Worm (Caenorhabditis elegans) whole organism, L2 larva: Measurements from ENCODE around the gene mrps-23.
A peak's percentile ranks its signal among the peaks of the same experiment; 100 is the strongest.

Source experiments
- C34F6.9 ChIP-seq: fragments of 150-350 bp; optimal IDR thresholded peaks from 2 replicates; lab custom pipeline; 2014; ENCODE audit warnings: missing biosample characterization, missing genetic modification characterization
- F13H6.1 ChIP-seq: sonication (generic microtip); optimal IDR thresholded peaks from 2 replicates; lab custom pipeline; 2016; ENCODE audit warnings: missing genetic modification characterization, missing compliant biosample characterization
- R02D3.7 ChIP-seq: fragments of 150-350 bp; optimal IDR thresholded peaks from 2 replicates; lab custom pipeline; 2014; ENCODE audit warnings: missing biosample characterization, missing genetic modification characterization
- Y55F3AM.14 ChIP-seq: fragments of 200-800 bp; sonication (Bioruptor generic); optimal IDR thresholded peaks from 2 replicates; lab custom pipeline; 2018; ENCODE audit warnings: mild to moderate bottlenecking, missing genetic modification characterization, missing compliant biosample characterization
- ZK546.5 ChIP-seq: sonication (generic microtip); optimal IDR thresholded peaks from 2 replicates; lab custom pipeline; 2017; ENCODE audit warnings: missing biosample characterization, missing genetic modification characterization
- alr-1 ChIP-seq: fragments of 150-350 bp; optimal IDR thresholded peaks from 2 replicates; lab custom pipeline; 2014; ENCODE audit warnings: missing biosample characterization, missing genetic modification characterization
- aly-2 ChIP-seq: fragments of 150-350 bp; optimal IDR thresholded peaks from 2 replicates; lab custom pipeline; 2014; ENCODE audit warnings: missing biosample characterization, missing genetic modification characterization
- ama-1 ChIP-seq: fragments of 150-350 bp; optimal IDR thresholded peaks from 2 replicates; lab custom pipeline; 2018; ENCODE audit warnings: inconsistent platforms
- blmp-1 ChIP-seq: sonication (generic microtip); optimal IDR thresholded peaks from 2 replicates; lab custom pipeline; 2017; ENCODE audit warnings: missing genetic modification characterization, mild to moderate bottlenecking, missing compliant biosample characterization, antibody characterized with exemption, moderate library complexity; ENCODE audit not compliant: insufficient read depth
- ceh-16 ChIP-seq: fragments of 150-350 bp; optimal IDR thresholded peaks from 2 replicates; lab custom pipeline; 2014; ENCODE audit warnings: missing biosample characterization, missing genetic modification characterization
- ceh-82 ChIP-seq: fragments of 150-350 bp; optimal IDR thresholded peaks from 2 replicates; lab custom pipeline; 2014; ENCODE audit warnings: missing biosample characterization, missing genetic modification characterization
- crh-2 ChIP-seq: sonication (generic microtip); optimal IDR thresholded peaks from 2 replicates; lab custom pipeline; 2017; ENCODE audit warnings: missing biosample characterization, missing genetic modification characterization
- dmd-4 ChIP-seq: sonication (generic microtip); optimal IDR thresholded peaks from 2 replicates; lab custom pipeline; 2017; ENCODE audit warnings: missing biosample characterization, missing genetic modification characterization
- egl-27 ChIP-seq: sonication (generic microtip); optimal IDR thresholded peaks from 3 replicates; lab custom pipeline; 2017; ENCODE audit warnings: missing biosample characterization, missing genetic modification reagents, missing genetic modification characterization
- elt-1 ChIP-seq: fragments of 150-350 bp; optimal IDR thresholded peaks from 2 replicates; lab custom pipeline; 2014; ENCODE audit warnings: missing biosample characterization, missing genetic modification characterization
- elt-3 ChIP-seq: sonication (generic microtip); optimal IDR thresholded peaks from 2 replicates; lab custom pipeline; 2017; ENCODE audit warnings: missing biosample characterization, missing genetic modification characterization
- fos-1 ChIP-seq: fragments of 150-350 bp; optimal IDR thresholded peaks from 2 replicates; lab custom pipeline; 2014; ENCODE audit warnings: missing biosample characterization, missing genetic modification characterization
- gmeb-1 ChIP-seq: fragments of 150-350 bp; optimal IDR thresholded peaks from 2 replicates; lab custom pipeline; 2014; ENCODE audit warnings: missing biosample characterization, missing genetic modification characterization
- lin-11 ChIP-seq: fragments of 150-350 bp; sonication (generic microtip); optimal IDR thresholded peaks from 2 replicates; lab custom pipeline; 2014; ENCODE audit warnings: missing biosample characterization, missing genetic modification characterization, inconsistent platforms, mixed read lengths
- lin-13 ChIP-seq: fragments of 150-350 bp; optimal IDR thresholded peaks from 2 replicates; lab custom pipeline; 2014; ENCODE audit warnings: missing biosample characterization, missing genetic modification reagents, missing genetic modification characterization
- lin-39 ChIP-seq: fragments of 150-350 bp; optimal IDR thresholded peaks from 2 replicates; lab custom pipeline; 2014; ENCODE audit warnings: missing biosample characterization, missing genetic modification reagents, missing genetic modification characterization
- lsy-2 ChIP-seq, 2 experiments: fragments of 150-350 bp in 1 of 2; sonication (generic microtip) in 1 of 2; optimal IDR thresholded peaks; 2 replicates each; lab custom pipeline; 2014 to 2017; ENCODE audit warnings: missing biosample characterization in 2 of 2, missing genetic modification characterization in 2 of 2
- mab-5 ChIP-seq: fragments of 150-350 bp; optimal IDR thresholded peaks from 2 replicates; lab custom pipeline; 2014; ENCODE audit warnings: missing biosample characterization, missing genetic modification characterization
- mdl-1 ChIP-seq, 2 experiments: fragments of 150-350 bp in 1 of 2; sonication (generic microtip) in 1 of 2; optimal IDR thresholded peaks; 2 replicates each; lab custom pipeline; 2017; ENCODE audit warnings: missing biosample characterization in 2 of 2, missing genetic modification characterization in 2 of 2
- nhr-10 ChIP-seq: sonication (generic microtip); optimal IDR thresholded peaks from 2 replicates; lab custom pipeline; 2017; ENCODE audit warnings: missing biosample characterization, missing genetic modification characterization
- nhr-12 ChIP-seq: fragments of 150-350 bp; optimal IDR thresholded peaks from 2 replicates; lab custom pipeline; 2014; ENCODE audit warnings: missing biosample characterization, missing genetic modification characterization
- nhr-129 ChIP-seq: fragments of 150-350 bp; optimal IDR thresholded peaks from 2 replicates; lab custom pipeline; 2014; ENCODE audit warnings: missing biosample characterization, missing genetic modification characterization
- nhr-21 ChIP-seq: fragments of 150-350 bp; optimal IDR thresholded peaks from 2 replicates; lab custom pipeline; 2014; ENCODE audit warnings: missing biosample characterization, missing genetic modification characterization
- nhr-23 ChIP-seq: fragments of 150-350 bp; optimal IDR thresholded peaks from 2 replicates; lab custom pipeline; 2014; ENCODE audit warnings: missing biosample characterization, missing genetic modification reagents, missing genetic modification characterization
- nhr-25 ChIP-seq: fragments of 150-350 bp; sonication (generic microtip); optimal IDR thresholded peaks from 3 replicates; lab custom pipeline; 2014; ENCODE audit warnings: missing biosample characterization, missing genetic modification characterization
- nhr-6 ChIP-seq: fragments of 150-350 bp; optimal IDR thresholded peaks from 2 replicates; lab custom pipeline; 2014; ENCODE audit warnings: missing biosample characterization, missing genetic modification characterization
- nhr-77 ChIP-seq: fragments of 150-350 bp; optimal IDR thresholded peaks from 2 replicates; lab custom pipeline; 2014; ENCODE audit warnings: missing biosample characterization, missing genetic modification characterization
- peb-1 ChIP-seq: fragments of 150-350 bp; optimal IDR thresholded peaks from 2 replicates; lab custom pipeline; 2014; ENCODE audit warnings: missing biosample characterization, missing genetic modification characterization
- sem-4 ChIP-seq: fragments of 150-350 bp; optimal IDR thresholded peaks from 2 replicates; lab custom pipeline; 2014; ENCODE audit warnings: missing biosample characterization, missing genetic modification reagents, missing genetic modification characterization
- skn-1 ChIP-seq: sonication (generic microtip); optimal IDR thresholded peaks from 2 replicates; lab custom pipeline; 2017; ENCODE audit warnings: missing biosample characterization, missing genetic modification characterization
- sma-3 ChIP-seq: sonication (generic microtip); optimal IDR thresholded peaks from 2 replicates; lab custom pipeline; 2016; ENCODE audit warnings: missing genetic modification reagents, missing genetic modification characterization, missing compliant biosample characterization
- sma-9 ChIP-seq, 2 experiments: fragments of 150-350 bp in 1 of 2; sonication (generic microtip) in 1 of 2; optimal IDR thresholded peaks; 2 replicates each; lab custom pipeline; 2014 to 2016; ENCODE audit warnings: missing genetic modification characterization in 2 of 2, mild to moderate bottlenecking in 1 of 2, missing biosample characterization in 1 of 2, missing compliant biosample characterization in 1 of 2, missing genetic modification reagents in 1 of 2, moderate library complexity in 1 of 2
- snpc-4 ChIP-seq: fragments of 150-350 bp; optimal IDR thresholded peaks from 2 replicates; lab custom pipeline; 2014; ENCODE audit warnings: missing biosample characterization, missing genetic modification characterization
- unc-55 ChIP-seq: fragments of 150-350 bp; sonication (generic microtip); optimal IDR thresholded peaks from 3 replicates; lab custom pipeline; 2014; ENCODE audit warnings: missing biosample characterization, missing genetic modification reagents, missing genetic modification characterization
- zag-1 ChIP-seq: fragments of 150-350 bp; optimal IDR thresholded peaks from 2 replicates; lab custom pipeline; 2014; ENCODE audit warnings: missing biosample characterization, missing genetic modification characterization
- ztf-1 ChIP-seq: fragments of 200-800 bp; sonication (Bioruptor generic); conservative IDR thresholded peaks from 2 replicates; pipeline ENCODE4 v1.3.6; 2022; ENCODE audit warnings: missing genetic modification characterization, missing compliant biosample characterization
- ztf-11 ChIP-seq: sonication (generic microtip); optimal IDR thresholded peaks from 2 replicates; lab custom pipeline; 2017; ENCODE audit warnings: missing biosample characterization, missing genetic modification characterization
- ztf-4 ChIP-seq: fragments of 150-350 bp; optimal IDR thresholded peaks from 2 replicates; lab custom pipeline; 2014; ENCODE audit warnings: missing biosample characterization, missing genetic modification characterization

mrps-23 gene

DNA sequence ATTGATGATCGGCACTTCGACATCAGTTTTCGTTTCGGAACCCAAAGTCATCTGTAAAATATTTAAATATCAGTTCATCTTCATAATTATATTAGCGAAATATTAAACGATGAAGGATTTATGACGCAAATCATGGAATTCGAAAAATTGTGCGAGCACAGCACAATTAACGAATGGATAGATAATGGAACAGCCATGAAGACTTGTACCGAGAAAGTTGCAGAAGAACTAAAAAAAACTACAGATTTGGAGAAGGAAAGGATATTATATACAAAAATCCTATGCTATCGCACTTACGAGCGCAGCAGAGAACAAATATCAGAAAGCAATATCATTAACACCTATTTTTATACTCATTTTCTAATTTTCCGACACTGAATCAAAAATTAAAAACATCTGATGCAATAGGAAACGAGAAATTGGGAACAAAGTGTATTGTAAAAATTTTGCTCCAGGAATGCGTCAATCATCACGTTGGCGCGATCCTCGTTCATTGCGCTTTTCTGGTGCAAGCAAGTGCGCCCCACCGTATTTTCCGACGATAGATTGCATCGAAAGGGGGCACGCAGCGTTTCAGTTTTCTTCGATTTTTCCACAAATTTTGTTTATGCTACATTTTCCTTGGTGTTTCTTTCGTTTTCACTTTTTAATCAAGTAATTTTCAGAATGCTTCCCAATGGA lies 1.9 kb downstream of the mrps-23 start, which contains the start of the genes clu-1 and prp-40:
clu-1 (minus strand) TSS at position 51 of the 681 bp plus-strand sequence.
prp-40 (plus strand) TSS at position 666 of the 681 bp plus-strand sequence.
- peak; percentile 73 for TF ChIP-seq fos-1 (tag; lab: Kevin White, UChicago)
- no peak for TF ChIP-seq nhr-23 (tag; lab: Kevin White, UChicago)
- peak; percentile 84 for TF ChIP-seq nhr-21 (tag; lab: Kevin White, UChicago)
- peak; percentile 73 for TF ChIP-seq nhr-10 (tag; lab: Kevin White, UChicago)
- peak; percentile 90 for TF ChIP-seq lin-13 (GFP tag; lab: Kevin White, UChicago)
- no peak for TF ChIP-seq lin-39
- TF ChIP-seq mdl-1 (tag; optimal IDR thresholded peaks at IDR 0.05; lab: Kevin White, UChicago): peak in 1 of 2 experiments; percentile 46
- TF ChIP-seq ceh-16 (tag; lab: Kevin White, UChicago): peak; percentile 60
- no peak for TF ChIP-seq nhr-77
- TF ChIP-seq nhr-12 (tag; lab: Kevin White, UChicago): no peak
- TF ChIP-seq unc-55: peak; percentile 94
- peak; percentile 98 for TF ChIP-seq C34F6.9 (tag; lab: Kevin White, UChicago)
- no peak for TF ChIP-seq dmd-4 (tag; lab: Kevin White, UChicago)
- TF ChIP-seq Y55F3AM.14 (GFP tag; lab: Kevin White, UChicago): no peak
- TF ChIP-seq skn-1 (tag; lab: Kevin White, UChicago): no peak
- peak; percentile 89 for TF ChIP-seq gmeb-1
- peak; percentile 84 for TF ChIP-seq sma-9 (GFP tag; optimal IDR thresholded peaks at IDR 0.05; lab: Kevin White, UChicago)
- no peak for TF ChIP-seq sma-9 (tag; optimal IDR thresholded peaks at IDR 0.05; lab: Kevin White, UChicago)
- TF ChIP-seq zag-1 (tag; lab: Kevin White, UChicago): peak; percentile 81
- TF ChIP-seq lin-11 (tag; lab: Kevin White, UChicago): peak; percentile 85
- peak; percentile 33 for TF ChIP-seq ZK546.5 (tag; lab: Kevin White, UChicago)
- TF ChIP-seq ztf-4 (tag; lab: Kevin White, UChicago): peak; percentile 50
- TF ChIP-seq mab-5: peak; percentile 89
- TF ChIP-seq peb-1 (tag; lab: Kevin White, UChicago): no peak
- TF ChIP-seq nhr-25 (tag; lab: Kevin White, UChicago): peak; percentile 90
- no peak for TF ChIP-seq egl-27 (tag; lab: Kevin White, UChicago)
- no peak for TF ChIP-seq aly-2
- peak; percentile 12 for TF ChIP-seq ceh-82 (tag; lab: Kevin White, UChicago)
- TF ChIP-seq alr-1 (tag; lab: Kevin White, UChicago): no peak
- peak; percentile 86 for TF ChIP-seq crh-2 (tag; lab: Kevin White, UChicago)
- no peak for TF ChIP-seq elt-1 (tag; lab: Kevin White, UChicago)
- TF ChIP-seq ama-1: peak; percentile 42
- TF ChIP-seq F13H6.1 (tag; lab: Kevin White, UChicago): peak; percentile 91
- no peak for TF ChIP-seq elt-3 (tag; lab: Kevin White, UChicago)
- peak; percentile 36 for TF ChIP-seq blmp-1
- peak; percentile 67 for TF ChIP-seq sem-4 (tag; lab: Kevin White, UChicago)
- peak; percentile 72 for TF ChIP-seq nhr-6
- peak; percentile 96 for TF ChIP-seq nhr-129 (tag; lab: Kevin White, UChicago)
- peak; percentile 48 for TF ChIP-seq snpc-4
- TF ChIP-seq lsy-2 (tag; optimal IDR thresholded peaks at IDR 0.05; lab: Kevin White, UChicago): peak; percentile 86 to 95
- TF ChIP-seq ztf-11: no peak
- TF ChIP-seq ztf-1 (GFP tag; lab: Robert Waterston, UW): no peak
- peak; percentile 89 for TF ChIP-seq sma-3 (GFP tag; lab: Kevin White, UChicago)
- peak; percentile 15 for TF ChIP-seq R02D3.7 (tag; lab: Kevin White, UChicago)

DNA sequence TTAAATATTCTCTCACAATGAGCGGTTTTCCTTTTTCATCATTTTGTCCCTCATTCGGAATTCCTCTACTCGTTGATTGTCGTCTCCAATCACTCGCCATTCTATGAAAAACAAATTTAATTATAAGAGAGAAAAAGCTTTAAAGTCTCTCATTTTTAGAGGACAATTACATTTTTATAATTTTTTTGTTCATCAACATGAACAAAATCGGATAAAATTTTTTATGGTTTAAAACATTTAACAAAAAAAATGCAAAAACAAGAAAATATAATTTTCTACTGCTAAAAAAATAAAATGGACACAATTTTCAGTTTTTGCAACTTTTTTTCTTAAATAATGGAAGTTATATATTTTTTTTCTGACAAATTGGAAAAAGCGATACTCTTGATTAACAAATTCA lies 7.3 kb downstream of the mrps-23 start, which contains the start of gene F55H2.7:
F55H2.7 (minus strand) TSS at position 101 of the 400 bp plus-strand sequence.
- TF ChIP-seq sma-9 (GFP tag; optimal IDR thresholded peaks at IDR 0.05; lab: Kevin White, UChicago): no peak
- TF ChIP-seq sma-9 (tag; optimal IDR thresholded peaks at IDR 0.05; lab: Kevin White, UChicago): no peak
